Worm (Caenorhabditis elegans) whole organism, L1 larva: ENCODE data around the gene K04H4.5.

ENCODE experiments used
- C16A3.4 ChIP-seq: fragments of 150-350 bp; optimal IDR thresholded peaks from 2 replicates; lab custom pipeline; 2014; ENCODE audit warnings: missing biosample characterization, missing genetic modification characterization
- alr-1 ChIP-seq: fragments of 200-800 bp; sonication (Bioruptor generic); optimal IDR thresholded peaks from 2 replicates; lab custom pipeline; 2018; ENCODE audit warnings: borderline replicate concordance, mild to moderate bottlenecking, missing genetic modification characterization, missing compliant biosample characterization
- ces-1 ChIP-seq: fragments of 150-350 bp; optimal IDR thresholded peaks from 2 replicates; lab custom pipeline; 2014; ENCODE audit warnings: missing biosample characterization, missing genetic modification reagents, missing genetic modification characterization
- jun-1 ChIP-seq: fragments of 150-350 bp; optimal IDR thresholded peaks from 2 replicates; lab custom pipeline; 2014; ENCODE audit warnings: missing biosample characterization, missing genetic modification reagents, missing genetic modification characterization
- lir-3 ChIP-seq: sonication (generic microtip); optimal IDR thresholded peaks from 2 replicates; lab custom pipeline; 2016; ENCODE audit warnings: mild to moderate bottlenecking, missing genetic modification characterization, moderate library complexity, missing compliant biosample characterization; ENCODE audit not compliant: poor library complexity
- sptf-1 ChIP-seq: fragments of 150-350 bp; optimal IDR thresholded peaks from 2 replicates; lab custom pipeline; 2014; ENCODE audit warnings: missing biosample characterization, missing genetic modification characterization
- ztf-11 ChIP-seq, 2 experiments: sonication (generic microtip); optimal IDR thresholded peaks; 2 replicates each; lab custom pipeline; 2016 to 2017; ENCODE audit warnings: missing genetic modification characterization in 2 of 2, missing biosample characterization in 1 of 2, missing compliant biosample characterization in 1 of 2

DNA sequence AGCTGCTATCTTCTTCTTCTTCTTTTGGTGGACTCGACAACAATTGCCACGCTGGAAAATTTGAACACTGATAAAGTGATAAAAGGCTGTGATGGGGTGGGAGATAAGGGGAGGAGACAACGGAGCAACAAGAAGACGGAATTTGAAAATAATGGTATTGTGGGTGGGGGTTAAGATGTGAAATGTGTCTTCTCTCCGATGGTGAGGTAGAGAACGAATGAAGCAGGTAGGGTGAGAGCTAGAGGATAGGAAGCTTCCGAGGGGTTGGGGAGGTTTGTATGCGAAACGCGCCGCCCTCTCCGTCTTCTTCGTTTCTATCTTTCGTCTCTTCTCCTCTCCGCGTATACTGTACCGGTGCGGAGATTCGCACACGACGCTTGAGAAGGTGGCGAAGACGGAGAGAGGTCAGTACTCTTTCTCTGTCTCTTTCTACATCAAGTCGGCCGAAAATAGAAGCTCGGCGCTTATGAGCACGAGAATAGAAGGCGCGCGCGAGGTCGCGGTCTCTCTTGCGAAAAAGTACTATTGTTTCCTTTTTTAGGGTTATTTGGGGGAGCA is 3.7 kb upstream of the K04H4.5 start, which contains the start of gene chtb-1:
- TF ChIP-seq ztf-11 (tag; optimal IDR thresholded peaks at IDR 0.05; lab: Kevin White, UChicago), result no peak
- TF ChIP-seq ces-1 (GFP tag; lab: Kevin White, UChicago), result no peak
- no peak for TF ChIP-seq sptf-1
- TF ChIP-seq lir-3, result no peak
- TF ChIP-seq alr-1 (tag; lab: Kevin White, UChicago), result no peak
- no peak for TF ChIP-seq C16A3.4
- no peak for TF ChIP-seq jun-1
